Fruit fly (Drosophila melanogaster) S2 (cell line): ENCODE measurements around the gene CG11927.

Experiments
- CG8478 ChIP-seq: fragments of >200 bp; optimal IDR thresholded peaks from 2 replicates; lab custom pipeline; 2018
- CTCF ChIP-seq, 2 experiments: fragments of >200 bp; optimal IDR thresholded peaks; 2 replicates each; lab custom pipeline; 2018

dm6 chr2L:4846629-4847125, 889 bp upstream of the CG11927 start:
- no peak for TF ChIP-seq CG8478 (lab: Kevin White, UChicago)
- TF ChIP-seq CTCF (optimal IDR thresholded peaks at IDR 0.05; lab: Kevin White, UChicago) = no peak
